Fruit fly (Drosophila melanogaster) whole organism: ENCODE data around the gene meng.

ENCODE experiments used
- CG8478 ChIP-seq: fragments of >200 bp; optimal IDR thresholded peaks from 2 replicates; lab custom pipeline; 2018; ENCODE audit warnings: inconsistent platforms
- Dll ChIP-seq: fragments of >200 bp; optimal IDR thresholded peaks from 2 replicates; lab custom pipeline; 2017
- EcR ChIP-seq, 2 experiments: fragments of >200 bp; optimal IDR thresholded peaks; 2 replicates each; lab custom pipeline; 2017; ENCODE audit warnings: missing biosample characterization in 2 of 2, missing genetic modification characterization in 2 of 2, missing genetic modification reagents in 2 of 2
- pan ChIP-seq: fragments of >200 bp; optimal IDR thresholded peaks from 2 replicates; lab custom pipeline; 2017
- psq ChIP-seq: fragments of >200 bp; optimal IDR thresholded peaks from 2 replicates; lab custom pipeline; 2017
- usp ChIP-seq: fragments of >200 bp; optimal IDR thresholded peaks from 2 replicates; lab custom pipeline; 2017; ENCODE audit warnings: missing biosample characterization, missing genetic modification characterization, mixed read lengths

meng gene

DNA sequence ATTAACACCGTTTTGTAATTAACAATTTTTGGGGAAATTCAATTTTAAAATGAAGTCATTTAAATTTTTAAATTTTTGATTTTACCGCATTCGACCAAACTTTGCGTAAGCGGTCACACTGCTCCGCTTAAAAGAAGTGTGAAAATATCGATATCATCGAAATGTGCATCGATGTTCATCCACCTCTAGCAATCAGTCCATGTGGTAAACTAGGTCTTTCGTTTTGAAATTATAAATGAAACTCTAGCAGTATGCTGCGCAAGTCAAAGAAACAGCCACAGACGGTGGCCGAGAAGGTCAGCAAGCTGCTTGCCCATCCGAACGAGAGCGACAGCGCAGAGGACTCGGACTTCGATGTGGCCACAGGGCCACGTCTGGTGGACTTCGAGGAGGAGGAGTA lies 24.8 kb upstream of the meng start, which contains the start of gene Aatf:
Gene Aatf (plus strand): TSS at position 166 of the 400 bp plus-strand sequence.
- TF ChIP-seq usp (GFP tag; lab: Kevin White, UChicago) (no peak), Dll (lab: Kevin White, UChicago) (no peak), psq (no peak)

DNA sequence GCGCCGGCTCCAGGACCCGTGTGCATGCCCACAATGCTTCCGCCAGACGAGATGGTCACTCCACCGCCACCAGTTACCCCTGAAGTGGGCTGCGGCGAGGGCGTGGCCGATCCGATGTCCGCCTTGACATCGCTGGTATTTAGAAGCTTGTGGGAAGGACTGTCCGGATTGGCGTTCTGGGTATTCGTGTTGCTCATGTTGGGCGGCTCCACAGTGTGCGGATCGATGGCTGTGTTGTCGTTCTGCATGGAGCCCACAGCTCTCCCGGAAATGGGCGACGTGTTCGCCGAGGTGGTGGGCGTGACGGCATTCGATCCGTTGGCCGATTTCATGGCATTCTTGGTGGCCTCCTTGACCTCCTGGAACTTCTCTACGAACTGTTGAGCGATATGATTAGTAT lies 20.6 kb upstream of the meng start:
- TF ChIP-seq Dll (lab: Kevin White, UChicago) (no peak), CG8478 (lab: Kevin White, UChicago) (no peak), EcR (GFP tag; optimal IDR thresholded peaks at IDR 0.05; lab: Kevin White, UChicago) (no peak), pan (no peak), usp (GFP tag; lab: Kevin White, UChicago) (no peak), psq (no peak)

DNA sequence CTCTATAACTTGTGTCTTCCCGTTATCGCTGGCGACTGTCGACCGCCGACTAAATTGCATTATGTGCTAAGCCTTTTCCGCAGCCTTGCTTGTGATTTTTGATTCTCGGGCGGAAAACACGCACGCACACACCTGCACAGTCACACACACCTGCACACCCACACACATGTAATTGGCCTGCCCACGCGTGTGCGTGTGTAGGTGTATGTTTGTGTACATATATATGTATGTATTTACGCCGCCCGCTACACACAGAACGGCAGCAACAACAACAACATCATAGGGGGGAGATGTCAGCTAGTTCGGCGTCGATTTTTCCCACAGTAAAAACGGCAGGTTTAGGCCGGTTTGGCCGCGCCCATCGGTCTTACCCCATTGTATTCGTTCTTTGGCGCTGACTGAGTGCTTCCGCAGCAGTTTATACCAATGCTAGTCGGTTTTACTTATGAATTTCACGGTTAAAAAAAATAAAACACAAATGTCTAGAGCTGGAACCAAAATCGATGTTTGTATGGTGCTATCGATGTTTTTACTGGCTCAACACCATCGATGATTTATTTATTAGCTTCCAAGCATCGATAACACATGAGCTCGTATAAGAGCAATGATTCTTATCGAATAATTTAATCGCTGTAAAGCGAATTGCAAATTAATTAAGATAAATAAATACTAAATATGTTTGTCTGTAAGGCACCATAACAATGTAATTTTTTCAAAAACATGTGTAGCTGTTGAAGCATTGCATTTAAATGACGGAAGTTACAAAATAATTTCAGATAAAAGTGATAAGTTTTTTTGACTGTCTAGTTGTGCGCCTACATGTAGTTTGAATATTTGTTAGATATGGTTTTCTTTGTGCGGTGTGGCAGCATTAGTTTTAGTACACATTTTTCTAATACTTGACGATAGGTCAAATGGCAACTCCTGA lies 19.2 kb upstream of the meng start, which contains the start of gene homer:
Gene homer (minus strand): TSS at position 538 of the 928 bp plus-strand sequence.
- TF ChIP-seq psq (no peak), CG8478 (lab: Kevin White, UChicago) (peak; percentile 13), pan (no peak), Dll (lab: Kevin White, UChicago) (no peak)

DNA sequence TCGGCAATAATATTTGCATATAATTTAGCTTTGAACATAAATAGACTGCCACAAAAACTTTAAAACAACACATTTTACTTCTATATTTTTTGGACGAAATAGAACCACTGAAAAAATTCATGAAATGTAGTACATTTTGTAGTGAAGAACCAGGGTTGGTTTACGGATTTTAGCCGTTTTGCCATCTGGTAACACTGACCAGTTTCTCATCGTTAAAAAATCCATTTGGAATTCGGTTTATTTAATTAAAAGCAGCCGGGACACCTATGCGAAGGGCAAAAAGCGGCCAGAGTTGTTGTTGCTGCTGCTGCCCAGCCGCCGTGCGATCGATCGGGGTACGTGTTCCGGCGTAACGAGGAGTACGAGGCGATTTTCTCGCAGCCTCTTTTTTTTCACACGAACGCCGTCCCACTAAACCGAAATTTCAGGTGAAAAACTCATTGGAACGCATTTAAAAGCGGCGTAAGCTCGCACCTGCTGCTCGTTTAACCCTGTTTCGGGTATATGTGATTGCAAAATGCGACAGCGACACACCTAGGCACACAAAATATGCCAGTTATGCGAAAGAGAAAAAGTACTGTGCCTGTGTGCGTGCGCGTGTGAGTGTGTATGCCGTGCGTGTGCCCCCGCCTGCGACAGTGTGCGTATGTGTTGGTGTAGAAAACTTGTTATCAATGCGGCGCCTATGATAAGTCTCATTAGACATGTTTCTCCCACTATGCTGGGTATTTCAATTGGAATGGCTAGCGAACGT lies 18.4 kb upstream of the meng start, which contains the start of gene Liprin-alpha:
Gene Liprin-alpha (plus strand): TSS at position 154 of the 754 bp plus-strand sequence.
- TF ChIP-seq EcR (GFP tag; optimal IDR thresholded peaks at IDR 0.05; lab: Kevin White, UChicago) (no peak), CG8478 (lab: Kevin White, UChicago) (peak; percentile 30), usp (GFP tag; lab: Kevin White, UChicago) (no peak), Dll (lab: Kevin White, UChicago) (no peak), psq (no peak), pan (no peak)

DNA sequence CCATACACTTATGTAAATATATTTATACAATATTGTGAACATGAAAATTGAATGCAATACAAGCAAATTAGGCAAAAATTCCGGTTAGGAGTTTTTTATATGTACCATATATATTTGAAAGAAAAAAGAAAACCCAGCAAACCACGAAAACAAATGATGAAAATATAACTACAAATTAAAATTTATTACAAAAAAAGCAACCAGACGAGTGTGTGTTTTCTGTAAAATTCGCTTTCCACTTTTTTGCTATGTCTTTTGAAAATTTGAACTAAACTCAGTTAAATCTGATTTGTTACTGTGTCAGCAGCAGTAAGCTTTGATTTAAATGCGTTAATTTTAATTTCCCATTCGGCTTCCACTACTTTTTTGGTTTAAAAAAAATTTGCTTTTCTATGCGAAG lies 9.7 kb upstream of the meng start, which contains the start of gene TTLL3B:
Gene TTLL3B (plus strand): TSS at position 301 of the 400 bp plus-strand sequence.
- TF ChIP-seq psq (no peak), pan (no peak), CG8478 (lab: Kevin White, UChicago) (no peak), Dll (lab: Kevin White, UChicago) (no peak), EcR (GFP tag; optimal IDR thresholded peaks at IDR 0.05; lab: Kevin White, UChicago) (no peak), usp (GFP tag; lab: Kevin White, UChicago) (no peak)

DNA sequence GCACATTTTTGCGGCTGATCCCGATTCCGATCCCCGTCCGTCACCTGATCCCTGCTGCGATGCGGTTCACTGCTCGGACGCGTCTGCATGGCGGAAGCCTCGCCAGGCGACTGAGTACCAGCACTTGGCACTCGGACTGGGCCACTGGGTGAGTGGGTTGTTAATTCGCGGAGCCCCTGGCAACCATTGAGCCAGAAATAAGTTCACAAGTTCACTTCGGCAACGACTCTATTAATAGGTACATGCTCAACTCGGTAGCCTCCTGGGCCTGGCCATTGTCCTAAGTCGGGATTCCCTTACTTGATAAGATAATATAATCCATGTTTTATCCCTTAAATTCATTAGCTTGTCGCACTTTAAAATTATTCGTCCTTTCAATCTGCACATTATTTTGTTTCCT lies 2.2 kb upstream of the meng start, which contains the start of gene TTLL3A:
Gene TTLL3A (minus strand): TSS at position 101 of the 400 bp plus-strand sequence.
- TF ChIP-seq Dll (lab: Kevin White, UChicago) (no peak), EcR (GFP tag; optimal IDR thresholded peaks at IDR 0.05; lab: Kevin White, UChicago) (no peak), CG8478 (lab: Kevin White, UChicago) (no peak), pan (no peak), usp (GFP tag; lab: Kevin White, UChicago) (no peak), psq (no peak)

DNA sequence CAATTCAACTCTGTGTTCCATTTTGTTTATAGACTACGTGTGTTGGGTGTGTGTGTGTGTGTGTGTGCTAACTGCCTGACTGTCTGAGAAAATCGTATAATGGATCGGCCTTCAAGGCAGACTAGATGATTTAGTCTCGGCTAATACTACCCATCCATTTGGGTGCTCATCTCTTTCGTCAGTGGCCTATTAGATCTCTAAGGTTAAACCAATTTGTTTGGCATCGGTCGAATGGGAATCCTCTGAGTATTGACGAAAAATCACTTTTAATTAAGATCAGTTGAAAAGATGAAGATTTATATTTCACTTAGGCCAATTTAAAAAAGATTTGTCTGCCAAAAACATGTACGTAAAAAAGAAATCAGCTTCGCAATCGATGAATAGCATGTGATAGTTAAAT lies 3.2 kb downstream of the meng start, which contains the start of gene CG31910:
Gene CG31910 (minus strand): TSS at position 101 of the 400 bp plus-strand sequence.
- no peak for TF ChIP-seq pan
- TF ChIP-seq Dll (lab: Kevin White, UChicago) = no peak
- TF ChIP-seq EcR (GFP tag; optimal IDR thresholded peaks at IDR 0.05; lab: Kevin White, UChicago) = no peak
- TF ChIP-seq psq = no peak
- TF ChIP-seq usp (GFP tag; lab: Kevin White, UChicago) = no peak
- TF ChIP-seq CG8478 (lab: Kevin White, UChicago) = no peak

DNA sequence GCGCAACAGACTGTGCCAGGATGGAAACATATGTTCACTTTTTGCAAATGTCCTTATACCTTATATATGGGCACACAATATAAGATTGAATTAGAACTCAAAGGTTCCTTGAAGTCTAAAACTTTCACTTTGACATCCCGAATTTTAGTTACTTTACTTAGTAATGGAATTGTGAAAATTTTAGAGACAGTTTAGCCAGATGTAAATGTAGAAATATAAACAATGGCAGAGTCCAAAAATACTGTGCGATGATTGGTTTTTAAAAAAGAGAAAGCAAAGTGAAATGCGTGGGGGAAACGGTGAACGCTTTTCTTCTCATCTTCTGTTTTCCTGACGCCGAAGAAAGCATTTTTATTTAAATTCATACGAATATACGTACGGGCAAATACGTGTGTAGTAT lies 5.5 kb downstream of the meng start, which contains the start of gene CG44271:
Gene CG44271 (minus strand): TSS at position 101 of the 400 bp plus-strand sequence.
- TF ChIP-seq usp (GFP tag; lab: Kevin White, UChicago) (no peak), Dll (lab: Kevin White, UChicago) (no peak), psq (no peak), EcR (GFP tag; optimal IDR thresholded peaks at IDR 0.05; lab: Kevin White, UChicago) (no peak), CG8478 (lab: Kevin White, UChicago) (no peak), pan (no peak)

DNA sequence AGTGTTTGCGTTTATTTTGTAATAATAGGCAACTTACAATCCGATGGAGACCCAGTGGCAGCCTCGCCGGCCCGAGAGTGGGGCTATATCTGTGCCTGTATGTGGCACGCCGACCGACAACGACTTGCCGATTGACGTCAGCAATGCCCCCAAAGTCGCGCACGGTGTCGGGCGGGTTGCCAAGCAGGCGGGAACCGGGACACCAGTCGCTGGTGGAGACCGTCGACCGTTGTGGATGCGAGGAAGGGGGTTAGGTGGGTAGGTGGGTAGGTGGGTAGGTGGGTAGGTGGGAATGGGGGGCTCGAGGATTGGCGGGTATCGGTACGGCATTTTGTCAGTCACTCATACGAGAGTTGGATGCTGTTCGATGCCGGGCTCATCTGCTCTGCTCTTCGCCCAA lies 8.7 kb downstream of the meng start:
- TF ChIP-seq CG8478 (lab: Kevin White, UChicago) = no peak
- TF ChIP-seq usp (GFP tag; lab: Kevin White, UChicago) = no peak

DNA sequence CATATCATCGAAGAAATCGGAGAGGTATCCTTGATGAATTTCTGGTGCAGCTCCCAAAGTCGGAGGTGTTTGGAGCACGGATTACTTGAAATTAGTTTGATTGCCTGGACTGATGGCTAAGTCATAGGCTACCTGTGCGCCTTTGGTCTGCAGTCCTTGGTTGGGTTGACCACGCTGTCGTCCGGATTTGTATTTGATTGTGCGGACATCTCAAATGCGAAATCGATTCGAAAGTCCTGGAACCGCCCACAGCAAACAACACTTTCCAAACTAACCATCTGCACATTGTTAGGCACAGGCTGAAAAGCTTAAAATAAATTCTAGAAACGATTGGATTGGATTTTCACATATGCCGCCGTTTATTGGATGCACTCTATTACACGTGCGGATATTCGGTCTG lies 17.2 kb downstream of the meng start, which contains the start of gene CG11322:
Gene CG11322 (minus strand): TSS at position 101 of the 400 bp plus-strand sequence.
- TF ChIP-seq Dll (lab: Kevin White, UChicago) = no peak
- no peak for TF ChIP-seq EcR (GFP tag; optimal IDR thresholded peaks at IDR 0.05; lab: Kevin White, UChicago)
- TF ChIP-seq psq = no peak
- no peak for TF ChIP-seq pan
- TF ChIP-seq usp (GFP tag; lab: Kevin White, UChicago) = no peak
- no peak for TF ChIP-seq CG8478 (lab: Kevin White, UChicago)

DNA sequence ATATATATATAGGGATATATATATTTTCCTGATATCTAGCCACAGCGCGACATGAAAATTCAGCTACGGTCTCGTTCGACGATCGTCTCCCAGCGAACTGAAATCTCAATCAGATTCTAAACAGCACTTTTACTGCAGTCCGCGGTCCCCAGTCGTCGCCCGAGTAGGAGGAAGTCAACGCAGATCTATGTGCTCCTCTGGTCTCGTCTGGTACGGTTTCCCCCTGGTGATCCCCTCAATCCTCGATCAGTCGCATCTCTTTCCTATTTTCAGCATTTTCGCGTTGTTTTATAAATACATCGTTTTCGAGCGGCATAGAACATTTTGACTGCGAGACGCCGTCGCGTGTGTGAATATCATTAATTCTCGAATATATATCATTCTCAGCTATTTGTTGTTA lies 30.4 kb downstream of the meng start, which contains the start of gene LUBEL:
Gene LUBEL (minus strand): TSS at position 101 of the 400 bp plus-strand sequence.
- TF ChIP-seq pan (no peak), EcR (GFP tag; optimal IDR thresholded peaks at IDR 0.05; lab: Kevin White, UChicago) (no peak), Dll (lab: Kevin White, UChicago) (no peak), psq (no peak), usp (GFP tag; lab: Kevin White, UChicago) (no peak), CG8478 (lab: Kevin White, UChicago) (no peak)
